Fruit fly (Drosophila melanogaster) whole organism, adult: ENCODE results near the gene mRpL32.

ENCODE experiments used
- CG11617 ChIP-seq: fragments of 200-800 bp; sonication (Bioruptor generic); optimal IDR thresholded peaks from 2 replicates; lab custom pipeline; 2017; ENCODE audit warnings: mild to moderate bottlenecking, missing biosample characterization, missing genetic modification reagents, missing genetic modification characterization
- CG12768 ChIP-seq: fragments of 200-800 bp; sonication (Bioruptor generic); optimal IDR thresholded peaks from 2 replicates; lab custom pipeline; 2017; ENCODE audit warnings: missing biosample characterization, missing genetic modification characterization, mild to moderate bottlenecking, moderate library complexity, missing genetic modification reagents
- CG5204 ChIP-seq: fragments of 200-800 bp; sonication (Bioruptor generic); optimal IDR thresholded peaks from 2 replicates; lab custom pipeline; 2016; ENCODE audit warnings: missing biosample characterization, missing genetic modification characterization
- CG7045 ChIP-seq: fragments of 200-800 bp; sonication (Bioruptor generic); optimal IDR thresholded peaks from 2 replicates; lab custom pipeline; 2017; ENCODE audit warnings: missing biosample characterization, mild to moderate bottlenecking, missing genetic modification characterization
- CG7101 ChIP-seq: fragments of 200-800 bp; sonication (Bioruptor generic); optimal IDR thresholded peaks from 2 replicates; lab custom pipeline; 2018; ENCODE audit warnings: missing biosample characterization, mild to moderate bottlenecking, missing genetic modification characterization, moderate library complexity
- cic ChIP-seq: fragments of 200-800 bp; sonication (Bioruptor generic); optimal IDR thresholded peaks from 2 replicates; lab custom pipeline; 2017; ENCODE audit warnings: missing biosample characterization, mild to moderate bottlenecking, missing genetic modification characterization, moderate library complexity
- kay ChIP-seq: fragments of 200-800 bp; sonication (Bioruptor generic); peaks from one replicate; lab custom pipeline; 2016; ENCODE audit warnings: missing biosample characterization, missing genetic modification characterization, borderline replicate concordance
- toe ChIP-seq: fragments of 200-800 bp; sonication (Bioruptor generic); optimal IDR thresholded peaks from 2 replicates; lab custom pipeline; 2016; ENCODE audit warnings: missing biosample characterization, missing genetic modification characterization

dm6 chr3R:31248245-31248644 is 4.4 kb upstream of the mRpL32 start:
- no peak for TF ChIP-seq CG7101
- no peak for TF ChIP-seq CG12768 (GFP tag; lab: Kevin White, UChicago)
- no peak for TF ChIP-seq toe (GFP tag; lab: Kevin White, UChicago)
- TF ChIP-seq CG7045 (GFP tag; lab: Kevin White, UChicago) = no peak
- no peak for TF ChIP-seq cic (GFP tag; lab: Kevin White, UChicago)
- no peak for TF ChIP-seq kay (GFP tag; lab: Kevin White, UChicago)
- TF ChIP-seq CG5204 (GFP tag; lab: Kevin White, UChicago) = no peak
- no peak for TF ChIP-seq CG11617 (GFP tag; lab: Kevin White, UChicago)
